Worm (Caenorhabditis elegans) whole organism, L1 larva: Measurements from ENCODE around the gene pph-4.1.

ENCODE experiments used
- C04F5.9 ChIP-seq: sonication (generic microtip); optimal IDR thresholded peaks from 2 replicates; lab custom pipeline; 2016; ENCODE audit warnings: missing genetic modification characterization, missing compliant biosample characterization
- C34B4.2 ChIP-seq: sonication (generic microtip); optimal IDR thresholded peaks from 2 replicates; lab custom pipeline; 2017; ENCODE audit warnings: mild to moderate bottlenecking, missing genetic modification characterization, missing compliant biosample characterization
- F16B12.6 ChIP-seq: fragments of 150-350 bp; optimal IDR thresholded peaks from 2 replicates; lab custom pipeline; 2014; ENCODE audit warnings: missing biosample characterization, missing genetic modification characterization
- Y116A8C.19 ChIP-seq: sonication (generic microtip); optimal IDR thresholded peaks from 2 replicates; lab custom pipeline; 2016; ENCODE audit warnings: missing compliant biosample characterization, missing genetic modification characterization, borderline replicate concordance
- aha-1 ChIP-seq: fragments of 150-350 bp; optimal IDR thresholded peaks from 2 replicates; lab custom pipeline; 2014; ENCODE audit warnings: missing biosample characterization, missing genetic modification characterization
- alr-1 ChIP-seq: fragments of 200-800 bp; sonication (Bioruptor generic); optimal IDR thresholded peaks from 2 replicates; lab custom pipeline; 2018; ENCODE audit warnings: borderline replicate concordance, mild to moderate bottlenecking, missing genetic modification characterization, missing compliant biosample characterization
- aly-2 ChIP-seq: fragments of 150-350 bp; optimal IDR thresholded peaks from 2 replicates; lab custom pipeline; 2014; ENCODE audit warnings: missing biosample characterization, missing genetic modification characterization
- blmp-1 ChIP-seq: fragments of 150-350 bp; optimal IDR thresholded peaks from 2 replicates; lab custom pipeline; 2014; ENCODE audit warnings: missing biosample characterization, missing genetic modification characterization
- ceh-8 ChIP-seq: fragments of 200-800 bp; sonication (Bioruptor generic); optimal IDR thresholded peaks from 2 replicates; lab custom pipeline; 2018; ENCODE audit warnings: mild to moderate bottlenecking, missing genetic modification characterization, moderate library complexity, missing compliant biosample characterization
- ceh-82 ChIP-seq, 3 experiments: fragments of 150-350 bp in 1 of 3; sonication (generic microtip) in 2 of 3; optimal IDR thresholded peaks; 2 replicates each; lab custom pipeline; 2014 to 2017; ENCODE audit warnings: missing biosample characterization in 3 of 3, missing genetic modification characterization in 3 of 3
- ceh-88 ChIP-seq: fragments of 200-800 bp; sonication (Bioruptor generic); IDR thresholded peaks from 2 replicates; pipeline ENCODE4 v1.3.6; 2022; ENCODE audit warnings: missing genetic modification characterization, missing compliant biosample characterization
- ceh-90 ChIP-seq: sonication (generic microtip); optimal IDR thresholded peaks from 2 replicates; lab custom pipeline; 2016; ENCODE audit warnings: missing genetic modification characterization, missing compliant biosample characterization
- ces-1 ChIP-seq: fragments of 150-350 bp; optimal IDR thresholded peaks from 2 replicates; lab custom pipeline; 2014; ENCODE audit warnings: missing biosample characterization, missing genetic modification reagents, missing genetic modification characterization
- dsc-1 ChIP-seq: sonication (generic microtip); optimal IDR thresholded peaks from 2 replicates; lab custom pipeline; 2016; ENCODE audit warnings: mild to moderate bottlenecking, missing genetic modification characterization, missing compliant biosample characterization
- efl-3 ChIP-seq: fragments of 200-800 bp; sonication (Bioruptor generic); optimal IDR thresholded peaks from 2 replicates; lab custom pipeline; 2018; ENCODE audit warnings: mild to moderate bottlenecking, missing genetic modification characterization, missing compliant biosample characterization
- egl-27 ChIP-seq, 2 experiments: fragments of 150-350 bp in 1 of 2; sonication (generic microtip); optimal IDR thresholded peaks; 3 replicates each; lab custom pipeline; 2017 to 2018; ENCODE audit warnings: missing biosample characterization in 2 of 2, missing genetic modification characterization in 2 of 2, missing genetic modification reagents in 2 of 2
- elt-2 ChIP-seq: sonication (generic microtip); optimal IDR thresholded peaks from 2 replicates; lab custom pipeline; 2016; ENCODE audit warnings: missing genetic modification characterization, mild to moderate bottlenecking, inconsistent platforms, missing compliant biosample characterization, missing genetic modification reagents
- fos-1 ChIP-seq: fragments of 150-350 bp; optimal IDR thresholded peaks from 2 replicates; lab custom pipeline; 2014; ENCODE audit warnings: missing biosample characterization, missing genetic modification characterization
- grh-1 ChIP-seq: fragments of 200-800 bp; sonication (Bioruptor generic); IDR thresholded peaks from 2 replicates; pipeline ENCODE4 v1.3.6; 2022; ENCODE audit warnings: missing genetic modification reagents, missing genetic modification characterization, missing compliant biosample characterization
- hlh-17 ChIP-seq: fragments of 200-800 bp; sonication (Bioruptor generic); optimal IDR thresholded peaks from 2 replicates; lab custom pipeline; 2018; ENCODE audit warnings: missing genetic modification characterization, mild to moderate bottlenecking, missing compliant biosample characterization, moderate library complexity, borderline replicate concordance
- hlh-4 ChIP-seq: sonication (generic microtip); optimal IDR thresholded peaks from 2 replicates; lab custom pipeline; 2016; ENCODE audit warnings: mild to moderate bottlenecking, missing genetic modification characterization, missing compliant biosample characterization
- irx-1 ChIP-seq: sonication (generic microtip); optimal IDR thresholded peaks from 2 replicates; lab custom pipeline; 2016; ENCODE audit warnings: missing genetic modification characterization, missing compliant biosample characterization
- isw-1 ChIP-seq: fragments of 200-800 bp; sonication (Bioruptor generic); IDR thresholded peaks from 2 replicates; pipeline ENCODE4 v1.3.6; 2022; ENCODE audit warnings: missing genetic modification characterization, missing compliant biosample characterization
- jun-1 ChIP-seq: fragments of 150-350 bp; optimal IDR thresholded peaks from 2 replicates; lab custom pipeline; 2014; ENCODE audit warnings: missing biosample characterization, missing genetic modification reagents, missing genetic modification characterization
- lin-13 ChIP-seq: fragments of 150-350 bp; optimal IDR thresholded peaks from 2 replicates; lab custom pipeline; 2014; ENCODE audit warnings: missing biosample characterization, missing genetic modification reagents, missing genetic modification characterization
- lin-14 ChIP-seq: fragments of 200-800 bp; sonication (Bioruptor generic); optimal IDR thresholded peaks from 2 replicates; lab custom pipeline; 2018; ENCODE audit warnings: mild to moderate bottlenecking, missing genetic modification characterization, moderate library complexity, missing compliant biosample characterization
- lin-35 ChIP-seq, 2 experiments: fragments of 150-350 bp; optimal IDR thresholded peaks; 2 replicates each; lab custom pipeline; 2014; ENCODE audit warnings: missing biosample characterization in 2 of 2, missing genetic modification characterization in 2 of 2, missing genetic modification reagents in 2 of 2
- lir-3 ChIP-seq: sonication (generic microtip); optimal IDR thresholded peaks from 2 replicates; lab custom pipeline; 2016; ENCODE audit warnings: mild to moderate bottlenecking, missing genetic modification characterization, moderate library complexity, missing compliant biosample characterization; ENCODE audit not compliant: poor library complexity
- lsy-2 ChIP-seq, 2 experiments: fragments of 150-350 bp; optimal IDR thresholded peaks; 2 replicates each; lab custom pipeline; 2014; ENCODE audit warnings: missing biosample characterization in 2 of 2, missing genetic modification characterization in 2 of 2
- mef-2 ChIP-seq: fragments of 150-350 bp; optimal IDR thresholded peaks from 2 replicates; lab custom pipeline; 2014; ENCODE audit warnings: missing biosample characterization, missing genetic modification characterization
- mep-1 ChIP-seq: fragments of 150-350 bp; optimal IDR thresholded peaks from 2 replicates; lab custom pipeline; 2014; ENCODE audit warnings: missing biosample characterization, missing genetic modification characterization
- nhr-11 ChIP-seq: fragments of 150-350 bp; optimal IDR thresholded peaks from 2 replicates; lab custom pipeline; 2014; ENCODE audit warnings: missing biosample characterization, missing genetic modification characterization
- nhr-12 ChIP-seq: sonication (generic microtip); optimal IDR thresholded peaks from 2 replicates; lab custom pipeline; 2017; ENCODE audit warnings: missing biosample characterization, missing genetic modification characterization
- nhr-19 ChIP-seq: fragments of 200-800 bp; sonication (Bioruptor generic); conservative IDR thresholded peaks from 2 replicates; pipeline ENCODE4 v1.3.6; 2022; ENCODE audit warnings: missing genetic modification characterization, missing compliant biosample characterization
- nhr-20 ChIP-seq: sonication (generic microtip); optimal IDR thresholded peaks from 2 replicates; lab custom pipeline; 2016; ENCODE audit warnings: mild to moderate bottlenecking, missing genetic modification characterization, missing compliant biosample characterization
- nhr-237 ChIP-seq: fragments of 150-350 bp; optimal IDR thresholded peaks from 2 replicates; lab custom pipeline; 2014; ENCODE audit warnings: missing biosample characterization, missing genetic modification characterization
- nhr-28 ChIP-seq: fragments of 150-350 bp; optimal IDR thresholded peaks from 2 replicates; lab custom pipeline; 2014; ENCODE audit warnings: missing biosample characterization, missing genetic modification characterization
- nhr-71 ChIP-seq: sonication (generic microtip); optimal IDR thresholded peaks from 2 replicates; lab custom pipeline; 2016; ENCODE audit warnings: mild to moderate bottlenecking, missing genetic modification characterization, moderate library complexity, missing compliant biosample characterization
- nhr-76 ChIP-seq: sonication (generic microtip); optimal IDR thresholded peaks from 2 replicates; lab custom pipeline; 2017; ENCODE audit warnings: missing biosample characterization, missing genetic modification characterization
- nhr-84 ChIP-seq: sonication (generic microtip); optimal IDR thresholded peaks from 2 replicates; lab custom pipeline; 2017; ENCODE audit warnings: missing biosample characterization, missing genetic modification characterization
- nhr-85 ChIP-seq: sonication (generic microtip); peaks from one replicate; lab custom pipeline; 2016; ENCODE audit warnings: missing genetic modification characterization, inconsistent platforms, missing compliant biosample characterization
- skn-1 ChIP-seq: fragments of 150-350 bp; optimal IDR thresholded peaks from 2 replicates; lab custom pipeline; 2014; ENCODE audit warnings: missing biosample characterization, missing genetic modification characterization
- snpc-4 ChIP-seq: fragments of 150-350 bp; optimal IDR thresholded peaks from 2 replicates; lab custom pipeline; 2014; ENCODE audit warnings: missing biosample characterization, missing genetic modification characterization
- sup-37 ChIP-seq: fragments of 200-800 bp; sonication (Bioruptor generic); optimal IDR thresholded peaks from 2 replicates; lab custom pipeline; 2018; ENCODE audit warnings: mild to moderate bottlenecking, missing genetic modification characterization, missing compliant biosample characterization
- swsn-7 ChIP-seq: sonication (generic microtip); optimal IDR thresholded peaks from 2 replicates; lab custom pipeline; 2016; ENCODE audit warnings: missing genetic modification characterization, missing compliant biosample characterization
- tlp-1 ChIP-seq: fragments of 150-350 bp; optimal IDR thresholded peaks from 2 replicates; lab custom pipeline; 2014; ENCODE audit warnings: missing biosample characterization, missing genetic modification characterization
- unc-130 ChIP-seq: fragments of 150-350 bp; optimal IDR thresholded peaks from 2 replicates; lab custom pipeline; 2017; ENCODE audit warnings: missing biosample characterization, missing genetic modification characterization, inconsistent platforms
- unc-30 ChIP-seq: sonication (generic microtip); optimal IDR thresholded peaks from 2 replicates; lab custom pipeline; 2017; ENCODE audit warnings: missing biosample characterization, missing genetic modification characterization
- unc-62 ChIP-seq: fragments of 150-350 bp; optimal IDR thresholded peaks from 2 replicates; lab custom pipeline; 2014; ENCODE audit warnings: missing biosample characterization, missing genetic modification reagents, missing genetic modification characterization
- unc-86 ChIP-seq: sonication (generic microtip); optimal IDR thresholded peaks from 2 replicates; lab custom pipeline; 2016; ENCODE audit warnings: missing genetic modification characterization, missing compliant biosample characterization
- unc-98 ChIP-seq: fragments of 200-800 bp; sonication (Bioruptor generic); IDR thresholded peaks from 2 replicates; pipeline ENCODE4 v1.3.6; 2022; ENCODE audit warnings: missing genetic modification characterization, missing compliant biosample characterization
- zip-4 ChIP-seq: fragments of 200-800 bp; sonication (Bioruptor generic); optimal IDR thresholded peaks from 2 replicates; lab custom pipeline; 2018; ENCODE audit warnings: mild to moderate bottlenecking, missing genetic modification characterization, moderate library complexity, missing compliant biosample characterization
- ztf-11 ChIP-seq, 2 experiments: sonication (generic microtip); optimal IDR thresholded peaks; 2 replicates each; lab custom pipeline; 2016 to 2017; ENCODE audit warnings: missing genetic modification characterization in 2 of 2, missing biosample characterization in 1 of 2, missing compliant biosample characterization in 1 of 2

pph-4.1 gene

DNA sequence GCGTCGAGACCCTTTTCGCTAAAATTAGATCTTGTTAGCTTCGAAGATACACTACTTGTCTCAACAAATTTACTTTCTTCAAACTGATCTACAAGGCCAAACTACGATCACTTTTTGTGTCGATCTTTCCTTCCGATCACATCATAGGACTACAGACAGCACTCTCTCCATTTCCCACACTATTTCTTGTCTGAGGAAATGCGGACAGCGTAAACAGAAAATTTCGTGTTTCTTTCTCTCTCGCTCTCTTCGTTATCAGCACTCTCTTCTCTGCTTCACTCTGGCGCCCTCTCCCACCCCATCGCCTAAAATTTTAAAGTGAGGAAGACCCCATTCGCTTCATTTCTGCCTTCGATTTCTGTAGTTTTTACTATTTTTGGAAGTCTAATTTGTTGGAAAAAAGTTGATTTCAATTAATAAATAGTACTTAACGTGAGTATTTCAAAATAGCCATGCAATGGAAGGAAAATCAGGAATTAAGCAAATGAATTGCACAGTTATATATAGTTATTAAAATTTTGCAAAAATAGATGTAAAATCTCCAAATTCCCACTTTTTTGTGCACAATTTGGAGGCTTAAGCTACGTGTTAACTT lies 15.6 kb downstream of the pph-4.1 start:
- TF ChIP-seq lir-3 (tag; lab: Kevin White, UChicago) (no peak), jun-1 (peak; percentile 78), blmp-1 (peak; percentile 88), snpc-4 (tag; lab: Kevin White, UChicago) (peak; percentile 48), sup-37 (GFP tag; lab: Kevin White, UChicago) (no peak), nhr-237 (tag; lab: Kevin White, UChicago) (peak; percentile 25), tlp-1 (tag; lab: Kevin White, UChicago) (no peak), elt-2 (tag; lab: Kevin White, UChicago) (no peak), fos-1 (tag; lab: Kevin White, UChicago) (peak; percentile 51), skn-1 (peak; percentile 69), ceh-82 (tag; optimal IDR thresholded peaks at IDR 0.05; lab: Kevin White, UChicago) (peak in 2 of 3 experiments; percentile 46 to 67), lsy-2 (tag; optimal IDR thresholded peaks at IDR 0.05; lab: Kevin White, UChicago) (peak; percentile 75 to 82), hlh-17 (GFP tag; lab: Kevin White, UChicago) (no peak), nhr-84 (tag; lab: Kevin White, UChicago) (no peak), ztf-11 (tag; optimal IDR thresholded peaks at IDR 0.05; lab: Kevin White, UChicago) (no peak), C04F5.9 (no peak), ceh-8 (GFP tag; lab: Kevin White, UChicago) (no peak), dsc-1 (tag; lab: Kevin White, UChicago) (peak; percentile 16), unc-98 (GFP tag; lab: Robert Waterston, UW) (no peak), ces-1 (no peak), nhr-71 (tag; lab: Kevin White, UChicago) (peak; percentile 92), grh-1 (GFP tag; lab: Robert Waterston, UW) (no peak), isw-1 (peak; percentile 19; the same call in 1 of the 2 replicates), nhr-20 (tag; lab: Kevin White, UChicago) (peak; percentile 92), nhr-85 (peak; percentile 93), lin-14 (peak; percentile 92), mep-1 (tag; lab: Kevin White, UChicago) (peak; percentile 58), Y116A8C.19 (no peak), unc-86 (tag; lab: Kevin White, UChicago) (no peak), zip-4 (GFP tag; lab: Kevin White, UChicago) (no peak), nhr-19 (GFP tag; lab: Robert Waterston, UW) (peak; percentile 59), lin-35 (GFP tag; optimal IDR thresholded peaks at IDR 0.05; lab: Kevin White, UChicago) (peak; percentile 73 to 80), unc-62 (GFP tag; lab: Kevin White, UChicago) (no peak), aha-1 (no peak), ceh-88 (no peak), aly-2 (tag; lab: Kevin White, UChicago) (peak; percentile 4), F16B12.6 (peak; percentile 33), nhr-28 (tag; lab: Kevin White, UChicago) (no peak), egl-27 (tag; optimal IDR thresholded peaks at IDR 0.05; lab: Kevin White, UChicago) (no peak), irx-1 (peak; percentile 76), hlh-4 (tag; lab: Kevin White, UChicago) (no peak), C34B4.2 (tag; lab: Kevin White, UChicago) (no peak), swsn-7 (tag; lab: Kevin White, UChicago) (peak; percentile 68), mef-2 (tag; lab: Kevin White, UChicago) (no peak), nhr-12 (tag; lab: Kevin White, UChicago) (no peak), unc-30 (tag; lab: Kevin White, UChicago) (no peak), nhr-76 (tag; lab: Kevin White, UChicago) (no peak), unc-130 (peak; percentile 73), alr-1 (tag; lab: Kevin White, UChicago) (no peak), nhr-11 (no peak), lin-13 (GFP tag; lab: Kevin White, UChicago) (peak; percentile 41), efl-3 (no peak), ceh-90 (tag; lab: Kevin White, UChicago) (no peak)
